Worm (Caenorhabditis elegans) whole organism, L4/young adult: ENCODE data around the gene acl-13.

Source experiments
- W03F9.2 ChIP-seq: fragments of 150-350 bp; optimal IDR thresholded peaks from 2 replicates; lab custom pipeline; 2014; ENCODE audit warnings: missing biosample characterization, missing genetic modification characterization
- dao-5 ChIP-seq: sonication (generic microtip); optimal IDR thresholded peaks from 2 replicates; lab custom pipeline; 2016; ENCODE audit warnings: missing genotype, missing genetic modification characterization, moderate library complexity, missing compliant biosample characterization
- him-1 ChIP-seq: sonication (generic microtip); optimal IDR thresholded peaks from 2 replicates; lab custom pipeline; 2016; ENCODE audit warnings: missing genotype, missing genetic modification reagents, missing genetic modification characterization, missing compliant biosample characterization

Gene acl-13

DNA sequence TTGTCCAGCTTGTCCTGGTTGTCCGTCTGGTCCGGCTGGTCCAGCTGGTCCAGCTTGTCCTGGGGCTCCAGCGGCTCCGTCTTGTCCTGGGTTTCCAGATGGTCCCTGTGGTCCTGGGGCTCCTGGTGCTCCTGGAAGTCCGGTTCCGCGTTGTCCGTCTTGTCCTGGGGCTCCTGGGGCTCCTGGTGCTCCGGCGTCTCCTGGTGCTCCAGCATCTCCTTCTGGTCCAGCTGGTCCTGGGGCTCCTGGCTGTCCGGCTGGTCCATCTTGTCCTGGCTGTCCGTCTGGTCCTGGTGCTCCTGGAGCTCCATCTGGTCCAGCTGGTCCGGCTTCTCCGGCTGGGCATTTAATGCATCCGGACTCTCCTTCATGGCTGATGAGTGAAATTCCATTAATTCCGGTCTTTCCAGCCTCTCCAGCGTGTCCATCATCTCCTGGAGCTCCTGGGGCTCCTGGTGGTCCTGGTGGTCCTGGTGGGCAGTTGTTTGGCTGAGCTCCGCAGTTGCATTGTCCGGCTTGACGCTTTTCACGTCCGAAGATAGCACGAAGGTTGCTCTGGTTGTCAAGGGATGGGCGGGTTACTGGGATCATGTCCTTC lies 17.5 kb downstream of the acl-13 start:
- TF ChIP-seq dao-5 (tag; lab: Kevin White, UChicago): no peak
- no peak for TF ChIP-seq W03F9.2 (tag; lab: Kevin White, UChicago)
- TF ChIP-seq him-1 (tag; lab: Kevin White, UChicago): no peak

DNA sequence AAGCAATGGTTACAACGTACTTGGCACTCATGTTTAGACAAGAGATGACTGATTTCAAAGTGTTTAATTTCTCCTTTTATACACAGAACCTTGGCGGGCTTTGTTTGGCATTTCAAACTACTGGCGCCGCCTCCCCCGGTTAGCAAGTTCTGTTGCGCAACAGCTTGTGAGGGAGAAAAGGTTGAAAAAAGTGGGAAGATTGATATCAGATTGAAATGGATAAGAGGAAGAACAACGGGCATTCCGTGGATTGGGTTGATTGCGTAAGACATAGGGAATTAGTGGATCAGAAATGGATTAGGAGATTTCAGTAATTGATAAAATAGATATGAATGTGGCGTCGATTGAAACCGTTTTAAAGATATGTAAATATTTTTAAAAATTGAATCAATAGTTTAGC lies 18.2 kb downstream of the acl-13 start, which contains the start of gene col-130:
col-130 (minus strand) TSS at position 50 of the 400 bp plus-strand sequence.
- TF ChIP-seq him-1 (tag; lab: Kevin White, UChicago) (no peak), W03F9.2 (tag; lab: Kevin White, UChicago) (no peak), dao-5 (tag; lab: Kevin White, UChicago) (no peak)

DNA sequence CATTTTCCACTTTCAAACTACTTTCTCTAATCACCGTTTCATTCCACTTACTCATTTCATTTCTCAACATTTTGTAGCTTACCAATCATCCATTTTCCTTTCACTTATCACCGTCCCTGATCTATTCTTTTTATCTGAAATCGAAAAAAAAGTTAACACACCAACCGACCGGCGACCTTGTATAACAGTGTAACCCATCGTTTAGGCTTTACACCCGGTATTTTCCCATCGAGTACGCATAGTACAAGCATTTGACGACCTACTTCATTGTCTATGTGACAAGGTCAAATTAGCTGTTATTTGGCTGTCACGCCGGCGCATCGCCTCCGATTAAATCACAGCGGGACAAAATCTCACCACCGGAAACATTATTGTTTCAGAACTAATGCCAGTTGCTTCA lies 19.2 kb downstream of the acl-13 start:
- no peak for TF ChIP-seq dao-5 (tag; lab: Kevin White, UChicago)

DNA sequence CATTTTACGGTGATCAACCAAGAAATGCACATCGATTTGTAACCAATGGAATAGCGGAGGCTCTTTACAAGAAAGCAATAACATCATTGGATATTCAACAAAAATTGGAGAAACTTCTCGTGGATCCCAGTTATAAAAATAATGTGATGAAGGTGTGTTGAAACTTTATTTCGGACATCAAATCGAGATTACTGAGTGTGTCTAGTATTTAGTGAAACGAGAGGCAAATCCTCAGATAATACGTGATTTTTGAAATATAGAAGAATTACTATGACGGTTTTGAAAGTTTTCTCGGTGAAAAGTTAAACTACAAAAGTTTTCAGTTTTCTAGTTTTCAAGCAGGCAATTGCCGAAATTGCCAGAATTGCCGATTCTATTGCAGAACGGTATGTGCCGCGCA lies 21.5 kb downstream of the acl-13 start:
- TF ChIP-seq W03F9.2 (tag; lab: Kevin White, UChicago) (no peak), dao-5 (tag; lab: Kevin White, UChicago) (no peak), him-1 (tag; lab: Kevin White, UChicago) (no peak)

- TF ChIP-seq W03F9.2 (tag; lab: Kevin White, UChicago): no peak
- TF ChIP-seq dao-5 (tag; lab: Kevin White, UChicago): no peak
- no peak for TF ChIP-seq him-1 (tag; lab: Kevin White, UChicago)
Measured at ce11 chrIV:12432340-12432739, 22.1 kb downstream of the acl-13 start, which contains the start of gene clec-184. clec-184 (plus strand) TSS chrIV:12432640.

- TF ChIP-seq W03F9.2 (tag; lab: Kevin White, UChicago): no peak
- TF ChIP-seq him-1 (tag; lab: Kevin White, UChicago): no peak
- no peak for TF ChIP-seq dao-5 (tag; lab: Kevin White, UChicago)
Measured at ce11 chrIV:12435442-12435841, 25.2 kb downstream of the acl-13 start, which contains the start of gene irg-4. irg-4 (plus strand) TSS chrIV:12435833.

ce11 chrIV:12438359-12438758 lies 28.1 kb downstream of the acl-13 start, which contains the start of gene clec-185:
clec-185 (plus strand) TSS chrIV:12438659.
- no peak for TF ChIP-seq dao-5 (tag; lab: Kevin White, UChicago)
- TF ChIP-seq W03F9.2 (tag; lab: Kevin White, UChicago): no peak
- TF ChIP-seq him-1 (tag; lab: Kevin White, UChicago): no peak

DNA sequence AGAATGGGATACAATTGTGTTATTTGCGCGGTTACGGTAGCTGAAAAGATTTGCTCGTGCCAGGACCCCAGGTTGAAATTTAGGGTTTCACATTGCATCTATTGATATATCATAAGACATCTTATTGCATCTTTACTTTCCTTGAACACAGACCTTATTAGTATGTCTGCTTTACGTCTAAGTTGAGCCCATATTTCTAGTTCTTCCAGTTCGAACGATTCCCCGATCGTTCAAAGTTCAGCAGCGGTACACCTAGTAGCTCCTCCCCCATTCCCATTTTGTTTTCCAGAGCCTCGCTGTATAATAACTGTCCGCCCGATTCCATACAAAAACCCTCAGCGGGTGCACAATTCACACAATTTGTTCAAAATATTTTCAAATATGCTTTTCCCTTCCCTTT lies 31.4 kb downstream of the acl-13 start, which contains the start of gene C25G4.17:
C25G4.17 (plus strand) TSS at position 301 of the 400 bp plus-strand sequence.
- TF ChIP-seq dao-5 (tag; lab: Kevin White, UChicago): no peak
- no peak for TF ChIP-seq W03F9.2 (tag; lab: Kevin White, UChicago)
- no peak for TF ChIP-seq him-1 (tag; lab: Kevin White, UChicago)

ce11 chrIV:12443936-12444335 lies 33.7 kb downstream of the acl-13 start, which contains the start of gene C25G4.2:
C25G4.2 (minus strand) TSS chrIV:12444035.
- no peak for TF ChIP-seq dao-5 (tag; lab: Kevin White, UChicago)
- no peak for TF ChIP-seq W03F9.2 (tag; lab: Kevin White, UChicago)
- no peak for TF ChIP-seq him-1 (tag; lab: Kevin White, UChicago)

- TF ChIP-seq dao-5 (tag; lab: Kevin White, UChicago) (no peak), W03F9.2 (tag; lab: Kevin White, UChicago) (no peak), him-1 (tag; lab: Kevin White, UChicago) (no peak)
Measured at ce11 chrIV:12445463-12445934, 35.2 kb downstream of the acl-13 start, which contains the start of gene C25G4.3. C25G4.3 (minus strand) TSS chrIV:12445884.

DNA sequence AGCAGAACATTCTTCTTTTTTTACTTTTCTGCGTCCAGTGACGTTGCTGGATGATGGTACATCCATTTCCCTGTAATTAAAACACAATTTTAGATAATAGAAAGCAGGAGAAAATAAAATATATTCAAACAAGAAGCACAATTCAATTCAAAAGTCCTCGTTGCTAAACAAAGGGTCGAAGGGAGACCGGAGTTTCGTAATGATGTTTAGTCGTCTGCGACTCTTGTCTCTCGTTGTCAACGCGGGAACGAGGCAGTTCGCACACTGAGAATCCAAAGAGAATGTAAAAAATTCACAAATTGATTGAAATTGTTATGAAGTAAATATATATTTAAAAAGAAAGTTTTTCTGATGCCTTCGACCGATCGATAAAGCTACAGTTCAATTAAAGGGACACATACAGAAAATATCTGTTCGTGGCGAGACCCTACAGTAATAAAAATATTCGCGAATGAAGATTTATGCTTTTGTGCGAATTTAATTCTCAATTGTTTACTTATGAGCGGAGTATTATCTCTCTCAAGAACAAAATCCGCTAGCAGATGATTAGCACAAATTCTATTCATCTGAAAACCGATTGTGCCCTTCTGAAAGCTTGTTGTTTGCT lies 41.1 kb downstream of the acl-13 start, which contains the start of gene dpy-26:
dpy-26 (minus strand) TSS at position 111 of the 607 bp plus-strand sequence.
- TF ChIP-seq W03F9.2 (tag; lab: Kevin White, UChicago) (peak; percentile 7), dao-5 (tag; lab: Kevin White, UChicago) (no peak)

ce11 chrIV:12454115-12454514 lies 43.8 kb downstream of the acl-13 start, which contains the start of gene spe-44:
spe-44 (minus strand) TSS chrIV:12454215.
- TF ChIP-seq dao-5 (tag; lab: Kevin White, UChicago) (no peak), W03F9.2 (tag; lab: Kevin White, UChicago) (no peak), him-1 (tag; lab: Kevin White, UChicago) (no peak)

ce11 chrIV:12454750-12455149 lies 44.5 kb downstream of the acl-13 start, which contains the start of gene smz-1:
smz-1 (plus strand) TSS chrIV:12455050.
- no peak for TF ChIP-seq dao-5 (tag; lab: Kevin White, UChicago)
- no peak for TF ChIP-seq him-1 (tag; lab: Kevin White, UChicago)
- no peak for TF ChIP-seq W03F9.2 (tag; lab: Kevin White, UChicago)
